Fruit fly (Drosophila melanogaster) whole organism, embryonic: Measurements from ENCODE around the gene Esyt2.
A peak's percentile ranks its signal among the peaks of the same experiment; 100 is the strongest.

Experiments used
- Atf6 ChIP-seq: fragments of 200-800 bp; sonication (Bioruptor generic); IDR thresholded peaks from 2 replicates; pipeline ENCODE4 v1.3.6; 2022; ENCODE audit warnings: missing biosample characterization, missing genetic modification characterization
- B-H1 ChIP-seq: fragments of 200-800 bp; sonication (Bioruptor generic); IDR thresholded peaks from 3 replicates; pipeline ENCODE4 v1.3.6; 2022; ENCODE audit warnings: missing biosample characterization, missing genetic modification characterization
- CG10543 ChIP-seq: fragments of 200-800 bp; sonication (Bioruptor generic); optimal IDR thresholded peaks from 3 replicates; lab custom pipeline; 2017; ENCODE audit warnings: missing biosample characterization, mild to moderate bottlenecking, missing genetic modification characterization, moderate library complexity
- CG12391 ChIP-seq: fragments of 200-800 bp; sonication (Bioruptor generic); optimal IDR thresholded peaks from 3 replicates; lab custom pipeline; 2018; ENCODE audit warnings: missing biosample characterization, mild to moderate bottlenecking, missing genetic modification characterization, moderate library complexity
- CG12942 ChIP-seq: fragments of 200-800 bp; sonication (Bioruptor generic); optimal IDR thresholded peaks from 3 replicates; lab custom pipeline; 2016; ENCODE audit warnings: missing biosample characterization, missing genetic modification characterization
- CG16779 ChIP-seq: fragments of 200-800 bp; sonication (Bioruptor generic); IDR thresholded peaks from 2 replicates; pipeline ENCODE4 v1.3.6; 2022; ENCODE audit warnings: missing biosample characterization, missing genetic modification characterization
- CG16815 ChIP-seq: fragments of 200-800 bp; sonication (Bioruptor generic); optimal IDR thresholded peaks from 3 replicates; lab custom pipeline; 2017; ENCODE audit warnings: missing biosample characterization, mild to moderate bottlenecking, missing genetic modification characterization
- CG2129 ChIP-seq: fragments of 200-800 bp; sonication (Bioruptor generic); IDR thresholded peaks from 2 replicates; pipeline ENCODE4 v1.3.6; 2022; ENCODE audit warnings: missing biosample characterization, missing genetic modification characterization; ENCODE audit not compliant: partially characterized antibody
- CG30020 ChIP-seq: fragments of 200-800 bp; optimal IDR thresholded peaks from 2 replicates; lab custom pipeline; 2019; ENCODE audit warnings: missing biosample characterization, mild to moderate bottlenecking, missing genetic modification characterization, moderate library complexity
- CG34376 ChIP-seq: fragments of 200-800 bp; sonication (Bioruptor generic); optimal IDR thresholded peaks from 2 replicates; lab custom pipeline; 2018; ENCODE audit warnings: missing biosample characterization, mild to moderate bottlenecking, missing genetic modification characterization
- CG34422 ChIP-seq: fragments of 200-800 bp; sonication (Bioruptor generic); IDR thresholded peaks from 3 replicates; pipeline ENCODE4 v1.3.6; 2022; ENCODE audit warnings: missing biosample characterization, missing genetic modification characterization
- CG3847 ChIP-seq: fragments of 200-800 bp; sonication (Bioruptor generic); IDR thresholded peaks from 2 replicates; pipeline ENCODE4 v1.3.6; 2022; ENCODE audit warnings: missing biosample characterization, missing genetic modification characterization
- CG6654 ChIP-seq: fragments of 200-800 bp; sonication (Bioruptor generic); optimal IDR thresholded peaks from 2 replicates; lab custom pipeline; 2017; ENCODE audit warnings: missing biosample characterization, mild to moderate bottlenecking, missing genetic modification characterization
- CG6813 ChIP-seq: fragments of 200-800 bp; sonication (Bioruptor generic); optimal IDR thresholded peaks from 2 replicates; lab custom pipeline; 2017; ENCODE audit warnings: missing biosample characterization, missing genetic modification characterization, mild to moderate bottlenecking, moderate library complexity, missing genetic modification reagents
- CG7357 ChIP-seq: fragments of 200-800 bp; sonication (Bioruptor generic); IDR thresholded peaks from 3 replicates; pipeline ENCODE4 v1.3.6; 2022; ENCODE audit warnings: missing biosample characterization, missing genetic modification characterization
- CG7786 ChIP-seq: fragments of 200-800 bp; sonication (Bioruptor generic); optimal IDR thresholded peaks from 2 replicates; lab custom pipeline; 2016; ENCODE audit warnings: missing biosample characterization, missing genetic modification characterization
- CG9932 ChIP-seq: fragments of 200-800 bp; sonication (Bioruptor generic); IDR thresholded peaks from 2 replicates; pipeline ENCODE4 v1.3.6; 2022; ENCODE audit warnings: missing biosample characterization, missing genetic modification characterization
- D ChIP-seq, 2 experiments: fragments of 200-800 bp in 1 of 2; fragments of >200 bp in 1 of 2; sonication (Bioruptor generic) in 1 of 2; optimal IDR thresholded peaks; 2 replicates in 1 of 2; 3 replicates in 1 of 2; lab custom pipeline; 2017; ENCODE audit warnings: mild to moderate bottlenecking in 1 of 2, missing biosample characterization in 1 of 2, missing genetic modification characterization in 1 of 2, missing genetic modification reagents in 1 of 2
- Dfd ChIP-seq, 2 experiments: fragments of >200 bp; optimal IDR thresholded peaks; 2 replicates each; lab custom pipeline; 2017; ENCODE audit warnings: missing biosample characterization in 2 of 2, missing genetic modification characterization in 2 of 2
- Dip2 ChIP-seq: fragments of 200-800 bp; sonication (Bioruptor generic); IDR thresholded peaks from 2 replicates; pipeline ENCODE4 v1.3.6; 2022; ENCODE audit warnings: missing biosample characterization, missing genetic modification characterization
- GATAe ChIP-seq: fragments of 200-800 bp; sonication (Bioruptor generic); conservative IDR thresholded peaks from 2 replicates; pipeline ENCODE4 v1.3.6; 2022; ENCODE audit warnings: missing biosample characterization, missing genetic modification characterization
- H15 ChIP-seq: fragments of 200-800 bp; sonication (Bioruptor generic); IDR thresholded peaks from 3 replicates; pipeline ENCODE4 v1.3.6; 2022; ENCODE audit warnings: missing biosample characterization, missing genetic modification characterization
- HLH3B ChIP-seq: fragments of 200-800 bp; sonication (Bioruptor generic); IDR thresholded peaks from 2 replicates; pipeline ENCODE4 v1.3.6; 2022; ENCODE audit warnings: missing biosample characterization, missing genetic modification characterization
- Hr51 ChIP-seq, 2 experiments: fragments of 200-800 bp; sonication (Bioruptor generic); optimal IDR thresholded peaks; 2 replicates in 1 of 2; 3 replicates in 1 of 2; lab custom pipeline; 2016 to 2018; ENCODE audit warnings: missing biosample characterization in 2 of 2, missing genetic modification characterization in 2 of 2, mild to moderate bottlenecking in 1 of 2, moderate library complexity in 1 of 2
- MTF-1 ChIP-seq: fragments of 200-800 bp; sonication (Bioruptor generic); optimal IDR thresholded peaks from 2 replicates; lab custom pipeline; 2018; ENCODE audit warnings: missing biosample characterization, mild to moderate bottlenecking, missing genetic modification characterization, borderline replicate concordance
- Meics ChIP-seq: fragments of 200-800 bp; sonication (Bioruptor generic); optimal IDR thresholded peaks from 2 replicates; lab custom pipeline; 2017; ENCODE audit warnings: missing biosample characterization, mild to moderate bottlenecking, missing genetic modification characterization
- YL-1 ChIP-seq: fragments of 200-800 bp; sonication (Bioruptor generic); optimal IDR thresholded peaks from 3 replicates; lab custom pipeline; 2017; ENCODE audit warnings: missing biosample characterization, mild to moderate bottlenecking, missing genetic modification characterization
- ab ChIP-seq: fragments of 200-800 bp; sonication (Bioruptor generic); optimal IDR thresholded peaks from 2 replicates; lab custom pipeline; 2016; ENCODE audit warnings: missing biosample characterization, missing genetic modification characterization
- amos ChIP-seq: fragments of 200-800 bp; sonication (Bioruptor generic); IDR thresholded peaks from 2 replicates; pipeline ENCODE4 v1.3.6; 2022; ENCODE audit warnings: missing biosample characterization, missing genetic modification characterization; ENCODE audit not compliant: partially characterized antibody
- btn ChIP-seq: fragments of 200-800 bp; sonication (Bioruptor generic); optimal IDR thresholded peaks from 2 replicates; lab custom pipeline; 2016; ENCODE audit warnings: missing biosample characterization, missing genetic modification characterization
- fd3F ChIP-seq: fragments of 200-800 bp; sonication (Bioruptor generic); optimal IDR thresholded peaks from 2 replicates; lab custom pipeline; 2018; ENCODE audit warnings: missing biosample characterization, mild to moderate bottlenecking, missing genetic modification characterization, moderate library complexity
- grn ChIP-seq: fragments of 200-800 bp; sonication (Bioruptor generic); optimal IDR thresholded peaks from 3 replicates; lab custom pipeline; 2017; ENCODE audit warnings: missing biosample characterization, missing genetic modification characterization
- hbn ChIP-seq: fragments of 200-800 bp; sonication (Bioruptor generic); IDR thresholded peaks from 2 replicates; pipeline ENCODE4 v1.3.6; 2022; ENCODE audit warnings: missing biosample characterization, missing genetic modification characterization; ENCODE audit not compliant: partially characterized antibody
- hkb ChIP-seq, 2 experiments: fragments of 200-800 bp in 1 of 2; fragments of >200 bp in 1 of 2; sonication (Bioruptor generic) in 1 of 2; IDR thresholded peaks in 1 of 2; optimal IDR thresholded peaks in 1 of 2; 2 replicates each; pipeline versions ENCODE4 v1.3.6 to Lab custom; 2017 to 2022; ENCODE audit warnings: missing biosample characterization in 1 of 2, missing genetic modification characterization in 1 of 2
- inv ChIP-seq: fragments of 200-800 bp; sonication (Bioruptor generic); IDR thresholded peaks from 2 replicates; pipeline ENCODE4 v1.3.6; 2022; ENCODE audit warnings: missing biosample characterization, missing genetic modification characterization; ENCODE audit not compliant: partially characterized antibody
- jing ChIP-seq: fragments of 200-800 bp; sonication (Bioruptor generic); optimal IDR thresholded peaks from 2 replicates; lab custom pipeline; 2018; ENCODE audit warnings: missing biosample characterization, mild to moderate bottlenecking, missing genetic modification characterization
- klu ChIP-seq: fragments of 200-800 bp; sonication (Bioruptor generic); IDR thresholded peaks from 2 replicates; pipeline ENCODE4 v1.3.6; 2022; ENCODE audit warnings: missing biosample characterization, missing genetic modification characterization
- lov ChIP-seq, 2 experiments: fragments of 200-800 bp in 1 of 2; fragments of >200 bp in 1 of 2; sonication (Bioruptor generic) in 1 of 2; IDR thresholded peaks in 1 of 2; optimal IDR thresholded peaks in 1 of 2; 2 replicates in 1 of 2; 3 replicates in 1 of 2; pipeline versions ENCODE4 v1.3.6 to Lab custom; 2017 to 2022; ENCODE audit warnings: missing biosample characterization in 1 of 2, missing genetic modification characterization in 1 of 2
- maf-S ChIP-seq: fragments of 200-800 bp; sonication (Bioruptor generic); optimal IDR thresholded peaks from 2 replicates; lab custom pipeline; 2016; ENCODE audit warnings: missing biosample characterization, missing genetic modification characterization
- ranshi ChIP-seq: fragments of 200-800 bp; sonication (Bioruptor generic); IDR thresholded peaks from 2 replicates; pipeline ENCODE4 v1.3.6; 2022; ENCODE audit warnings: missing biosample characterization, missing genetic modification characterization
- sc ChIP-seq, 3 experiments: fragments of >200 bp in 2 of 3; fragments of 200-800 bp in 1 of 3; sonication (Bioruptor generic) in 1 of 3; optimal IDR thresholded peaks; 2 replicates in 2 of 3; 3 replicates in 1 of 3; lab custom pipeline; 2017; ENCODE audit warnings: mild to moderate bottlenecking in 1 of 3, missing biosample characterization in 1 of 3, missing genetic modification characterization in 1 of 3, missing genetic modification reagents in 1 of 3
- sqz ChIP-seq: fragments of 200-800 bp; sonication (Bioruptor generic); optimal IDR thresholded peaks from 3 replicates; lab custom pipeline; 2018; ENCODE audit warnings: missing biosample characterization, mild to moderate bottlenecking, missing genetic modification characterization
- sr ChIP-seq: fragments of 200-800 bp; sonication (Bioruptor generic); IDR thresholded peaks from 3 replicates; pipeline ENCODE4 v1.3.6; 2022; ENCODE audit warnings: missing biosample characterization, missing genetic modification characterization
- stwl ChIP-seq: fragments of 200-800 bp; sonication (Bioruptor generic); optimal IDR thresholded peaks from 3 replicates; lab custom pipeline; 2018; ENCODE audit warnings: missing biosample characterization, mild to moderate bottlenecking, missing genetic modification characterization, moderate library complexity
- tap ChIP-seq: fragments of 200-800 bp; optimal IDR thresholded peaks from 3 replicates; lab custom pipeline; 2019; ENCODE audit warnings: missing biosample characterization, mild to moderate bottlenecking, missing genetic modification characterization, moderate library complexity
- tx ChIP-seq: fragments of 200-800 bp; sonication (Bioruptor generic); optimal IDR thresholded peaks from 2 replicates; lab custom pipeline; 2016; ENCODE audit warnings: missing biosample characterization, missing genetic modification characterization
- wdn ChIP-seq: fragments of 200-800 bp; sonication (Bioruptor generic); IDR thresholded peaks from 2 replicates; pipeline ENCODE4 v1.3.6; 2022; ENCODE audit warnings: missing biosample characterization, missing genetic modification characterization
- wek ChIP-seq: fragments of 200-800 bp; sonication (Bioruptor generic); optimal IDR thresholded peaks from 3 replicates; lab custom pipeline; 2018; ENCODE audit warnings: missing biosample characterization, mild to moderate bottlenecking, missing genetic modification characterization, moderate library complexity

The Esyt2 gene

dm6 chr3R:24567427-24567771 lies 22.9 kb downstream of the Esyt2 start (continued):
- TF ChIP-seq CG30020 (tag; lab: Kevin White, UChicago) (peak; percentile 24), grn (GFP tag; lab: Kevin White, UChicago) (peak; percentile 40), CG7357 (GFP tag; lab: Robert Waterston, UW) (peak; percentile 76), inv (no peak), hbn (GFP tag; lab: Robert Waterston, UW) (no peak), H15 (GFP tag; lab: Robert Waterston, UW) (peak; percentile 88), stwl (no peak), CG34376 (GFP tag; lab: Kevin White, UChicago) (peak; percentile 73), ranshi (peak; percentile 87; the same call in 1 of the 2 replicates), CG34422 (peak; percentile 92), wdn (peak; percentile 78), CG12942 (GFP tag; lab: Kevin White, UChicago) (peak; percentile 81), Atf6 (GFP tag; lab: Robert Waterston, UW) (peak; percentile 90), lov (optimal IDR thresholded peaks at IDR 0.05; lab: Kevin White, UChicago) (no peak), lov (GFP tag; IDR thresholded peaks at IDR 0.05; lab: Robert Waterston, UW) (peak; percentile 74; the same call in 1 of the 3 replicates), YL-1 (GFP tag; lab: Kevin White, UChicago) (peak; percentile 43), sr (GFP tag; lab: Robert Waterston, UW) (peak; percentile 68; the same call in 1 of the 3 replicates), amos (GFP tag; lab: Robert Waterston, UW) (no peak), klu (GFP tag; lab: Robert Waterston, UW) (peak; percentile 76), CG7786 (peak; percentile 84), Dfd (GFP tag; optimal IDR thresholded peaks at IDR 0.05; lab: Kevin White, UChicago) (no peak), wek (GFP tag; lab: Kevin White, UChicago) (peak; percentile 64), HLH3B (GFP tag; lab: Robert Waterston, UW) (peak; percentile 92), btn (peak; percentile 84), fd3F (GFP tag; lab: Kevin White, UChicago) (peak; percentile 75), maf-S (GFP tag; lab: Kevin White, UChicago) (peak; percentile 87), CG6813 (peak; percentile 71), CG12391 (tag; lab: Kevin White, UChicago) (peak; percentile 84), Dip2 (GFP tag; lab: Robert Waterston, UW) (no peak), hkb (optimal IDR thresholded peaks at IDR 0.05; lab: Kevin White, UChicago) (no peak), hkb (GFP tag; IDR thresholded peaks at IDR 0.05; lab: Robert Waterston, UW) (peak; percentile 94), tap (tag; lab: Kevin White, UChicago) (peak; percentile 85), CG2129 (GFP tag; lab: Robert Waterston, UW) (no peak), D (optimal IDR thresholded peaks at IDR 0.05; lab: Kevin White, UChicago) (no peak), D (GFP tag; optimal IDR thresholded peaks at IDR 0.05; lab: Kevin White, UChicago) (peak; percentile 66), ab (GFP tag; lab: Kevin White, UChicago) (peak; percentile 90), jing (GFP tag; lab: Kevin White, UChicago) (peak; percentile 85), B-H1 (peak; percentile 86), tx (GFP tag; lab: Kevin White, UChicago) (peak; percentile 87), sqz (GFP tag; lab: Kevin White, UChicago) (peak; percentile 46), CG3847 (peak; percentile 78), CG10543 (GFP tag; lab: Kevin White, UChicago) (peak; percentile 67), CG9932 (GFP tag; lab: Robert Waterston, UW) (no peak; the same call in none of the 2 replicates), MTF-1 (peak; percentile 53), Meics (GFP tag; lab: Kevin White, UChicago) (peak; percentile 90), CG16815 (peak; percentile 59), sc (optimal IDR thresholded peaks at IDR 0.05; lab: Kevin White, UChicago) (no peak), sc (GFP tag; optimal IDR thresholded peaks at IDR 0.05; lab: Kevin White, UChicago) (peak; percentile 66), CG16779 (peak; percentile 75), Hr51 (GFP tag; optimal IDR thresholded peaks at IDR 0.05; lab: Kevin White, UChicago) (peak; percentile 77 to 90), CG6654 (GFP tag; lab: Kevin White, UChicago) (peak; percentile 49), GATAe (GFP tag; lab: Robert Waterston, UW) (peak; percentile 37; the same call in 1 of the 2 replicates)
